Worm (Caenorhabditis elegans): Measurements from ENCODE around the gene nrsn-1.

DNA sequence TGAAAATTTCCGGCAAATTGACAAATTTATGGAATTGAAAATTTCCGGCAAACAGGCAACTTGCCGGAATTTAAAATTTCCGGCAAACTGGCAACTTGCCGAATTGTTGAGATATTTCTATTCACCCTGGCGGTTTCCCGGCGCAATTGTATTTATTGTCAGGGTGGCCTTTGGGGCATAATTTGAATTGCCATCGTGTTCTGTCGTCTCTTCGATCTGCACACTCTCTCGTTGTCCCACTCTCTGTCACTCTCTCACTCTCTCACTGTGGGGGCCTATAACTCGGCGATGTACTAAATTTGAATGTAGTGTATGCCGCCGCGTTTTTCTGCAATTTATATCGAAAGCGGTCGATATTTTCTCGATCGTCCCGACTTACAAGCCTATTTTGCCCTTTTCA, 12.8 kb downstream of the nrsn-1 start:
- TF ChIP-seq aly-2 (tag; optimal IDR thresholded peaks at IDR 0.05) (no peak), unc-62 (GFP tag; optimal IDR thresholded peaks at IDR 0.05) (no peak)
